Fruit fly (Drosophila melanogaster): ENCODE data around the gene APC7.

APC7 gene

dm6 chrX:6549428-6550117, 47.3 kb upstream of the APC7 start (continued):
- TF ChIP-seq gem (tag; optimal IDR thresholded peaks at IDR 0.05) (peak; percentile 94), ro (GFP tag; IDR thresholded peaks at IDR 0.05) (peak; percentile 85), Fer1 (GFP tag; optimal IDR thresholded peaks at IDR 0.05) (peak; percentile 96), sisA (GFP tag; IDR thresholded peaks at IDR 0.05) (peak; percentile 95), bowl (GFP tag; IDR thresholded peaks at IDR 0.05) (peak; percentile 80), CG12769 (tag; optimal IDR thresholded peaks at IDR 0.05) (peak; percentile 97), CG2120 (GFP tag; optimal IDR thresholded peaks at IDR 0.05) (peak; percentile 96), CG18262 (tag; optimal IDR thresholded peaks at IDR 0.05) (peak; percentile 94), lbe (GFP tag; optimal IDR thresholded peaks at IDR 0.05) (peak; percentile 94), CG31365 (tag; optimal IDR thresholded peaks at IDR 0.05) (peak; percentile 85), PHDP (tag; optimal IDR thresholded peaks at IDR 0.05) (peak; percentile 91), CG6689 (GFP tag; IDR thresholded peaks at IDR 0.05) (peak; percentile 96), eve (GFP tag; optimal IDR thresholded peaks at IDR 0.05) (peak in 1 of 2 experiments; percentile 95), slbo (GFP tag; IDR thresholded peaks at IDR 0.05) (peak; percentile 97), knrl (GFP tag; IDR thresholded peaks at IDR 0.05; ENCODE audit: partially characterized antibody) (no peak), dan (GFP tag; IDR thresholded peaks at IDR 0.05) (peak; percentile 75), org-1 (GFP tag; optimal IDR thresholded peaks at IDR 0.05) (peak; percentile 93), CG2678 (tag; optimal IDR thresholded peaks at IDR 0.05) (peak; percentile 97), vnd (GFP tag; IDR thresholded peaks at IDR 0.05; ENCODE audit: partially characterized antibody) (no peak), CG7786 (GFP tag; optimal IDR thresholded peaks at IDR 0.05) (peak; percentile 95), unpg (GFP tag; optimal IDR thresholded peaks at IDR 0.05) (peak; percentile 94), Max (GFP tag; optimal IDR thresholded peaks at IDR 0.05) (peak; percentile 96), CG12104 (GFP tag; optimal IDR thresholded peaks at IDR 0.05) (peak; percentile 94), Dfd (GFP tag; optimal IDR thresholded peaks at IDR 0.05) (no peak), Atf-2 (GFP tag; optimal IDR thresholded peaks at IDR 0.05) (peak; percentile 86), fd102C (GFP tag; optimal IDR thresholded peaks at IDR 0.05) (peak; percentile 90), CG8924 (tag; optimal IDR thresholded peaks at IDR 0.05) (peak; percentile 94), chinmo (GFP tag; IDR thresholded peaks at IDR 0.05; ENCODE audit: partially characterized antibody) (peak; percentile 93), CG31224 (GFP tag; IDR thresholded peaks at IDR 0.05) (peak; percentile 93), CG11093 (GFP tag; IDR thresholded peaks at IDR 0.05) (peak; percentile 91), fu2 (GFP tag; optimal IDR thresholded peaks at IDR 0.05) (peak; percentile 91), ems (GFP tag; optimal IDR thresholded peaks at IDR 0.05) (peak; percentile 97), E2f2 (GFP tag; IDR thresholded peaks at IDR 0.05) (peak; percentile 78), grn (GFP tag; optimal IDR thresholded peaks at IDR 0.05) (peak; percentile 38), Sry-δ (GFP tag; optimal IDR thresholded peaks at IDR 0.05) (peak; percentile 75), CG31388 (GFP tag; optimal IDR thresholded peaks at IDR 0.05) (peak; percentile 91), CG11085 (GFP tag; IDR thresholded peaks at IDR 0.05) (peak; percentile 94), toy (GFP tag; IDR thresholded peaks at IDR 0.05) (peak; percentile 86), CG30403 (GFP tag; optimal IDR thresholded peaks at IDR 0.05) (peak; percentile 95), Lim3 (GFP tag; IDR thresholded peaks at IDR 0.05) (peak; percentile 74), jumu (GFP tag; optimal IDR thresholded peaks at IDR 0.05) (peak; percentile 96), so (GFP tag; IDR thresholded peaks at IDR 0.05) (peak; percentile 94), CG6654 (GFP tag; optimal IDR thresholded peaks at IDR 0.05) (peak; percentile 87), CG10321 (GFP tag; IDR thresholded peaks at IDR 0.05) (peak; percentile 63; the same call in 1 of the 2 replicates), ranshi (GFP tag; IDR thresholded peaks at IDR 0.05) (peak; percentile 96), pan (optimal IDR thresholded peaks at IDR 0.05) (no peak), pan (GFP tag; optimal IDR thresholded peaks at IDR 0.05 in 1 of 2, IDR thresholded peaks at IDR 0.05 in 1 of 2) (peak in 1 of 2 experiments; percentile 97), Hr51 (GFP tag; optimal IDR thresholded peaks at IDR 0.05) (peak; percentile 89 to 93), tin (GFP tag; optimal IDR thresholded peaks at IDR 0.05) (peak; percentile 97), dati (GFP tag; IDR thresholded peaks at IDR 0.05) (peak; percentile 93), dm (GFP tag; optimal IDR thresholded peaks at IDR 0.05) (peak; percentile 86)

Data from whole organism, embryonic.